Fruit fly (Drosophila melanogaster) whole organism, adult: ENCODE results near the gene CG2794.

ENCODE experiments used
- CG11617 ChIP-seq: fragments of 200-800 bp; sonication (Bioruptor generic); optimal IDR thresholded peaks from 2 replicates; lab custom pipeline; 2017; ENCODE audit warnings: mild to moderate bottlenecking, missing biosample characterization, missing genetic modification reagents, missing genetic modification characterization
- CG12768 ChIP-seq: fragments of 200-800 bp; sonication (Bioruptor generic); optimal IDR thresholded peaks from 2 replicates; lab custom pipeline; 2017; ENCODE audit warnings: missing biosample characterization, missing genetic modification characterization, mild to moderate bottlenecking, moderate library complexity, missing genetic modification reagents
- CG14711 ChIP-seq: fragments of 200-800 bp; sonication (Bioruptor generic); optimal IDR thresholded peaks from 2 replicates; lab custom pipeline; 2018; ENCODE audit warnings: missing biosample characterization, mild to moderate bottlenecking, missing genetic modification characterization, moderate library complexity
- CG1620 ChIP-seq: fragments of 200-800 bp; sonication (Bioruptor generic); optimal IDR thresholded peaks from 2 replicates; lab custom pipeline; 2016; ENCODE audit warnings: missing biosample characterization, missing genetic modification characterization
- CG33017 ChIP-seq: fragments of 200-800 bp; sonication (Bioruptor generic); optimal IDR thresholded peaks from 2 replicates; lab custom pipeline; 2018; ENCODE audit warnings: missing biosample characterization, mild to moderate bottlenecking, missing genetic modification characterization, moderate library complexity
- CG5204 ChIP-seq: fragments of 200-800 bp; sonication (Bioruptor generic); optimal IDR thresholded peaks from 2 replicates; lab custom pipeline; 2016; ENCODE audit warnings: missing biosample characterization, missing genetic modification characterization
- CG7045 ChIP-seq: fragments of 200-800 bp; sonication (Bioruptor generic); optimal IDR thresholded peaks from 2 replicates; lab custom pipeline; 2017; ENCODE audit warnings: missing biosample characterization, mild to moderate bottlenecking, missing genetic modification characterization
- CG7101 ChIP-seq: fragments of 200-800 bp; sonication (Bioruptor generic); optimal IDR thresholded peaks from 2 replicates; lab custom pipeline; 2018; ENCODE audit warnings: missing biosample characterization, mild to moderate bottlenecking, missing genetic modification characterization, moderate library complexity
- Clk ChIP-seq: fragments of 200-800 bp; sonication (Bioruptor generic); optimal IDR thresholded peaks from 2 replicates; lab custom pipeline; 2017; ENCODE audit warnings: missing biosample characterization, missing genetic modification characterization
- Crg-1 ChIP-seq: fragments of 200-800 bp; sonication (Bioruptor generic); optimal IDR thresholded peaks from 2 replicates; lab custom pipeline; 2016; ENCODE audit warnings: missing biosample characterization, missing genetic modification characterization
- Hr96 ChIP-seq: fragments of 200-800 bp; sonication (Bioruptor generic); optimal IDR thresholded peaks from 2 replicates; lab custom pipeline; 2016; ENCODE audit warnings: missing biosample characterization, missing genetic modification characterization
- Mnt ChIP-seq: fragments of 200-800 bp; sonication (Bioruptor generic); optimal IDR thresholded peaks from 2 replicates; lab custom pipeline; 2016; ENCODE audit warnings: missing biosample characterization, mild to moderate bottlenecking, missing genetic modification characterization
- bab1 ChIP-seq: fragments of 200-800 bp; sonication (Bioruptor generic); optimal IDR thresholded peaks from 3 replicates; lab custom pipeline; 2019; ENCODE audit warnings: missing biosample characterization, mild to moderate bottlenecking, missing genetic modification characterization, moderate library complexity
- cic ChIP-seq: fragments of 200-800 bp; sonication (Bioruptor generic); optimal IDR thresholded peaks from 2 replicates; lab custom pipeline; 2017; ENCODE audit warnings: missing biosample characterization, mild to moderate bottlenecking, missing genetic modification characterization, moderate library complexity
- cnc ChIP-seq, 2 experiments: fragments of >200 bp; optimal IDR thresholded peaks; 2 replicates each; lab custom pipeline; 2017
- kay ChIP-seq: fragments of 200-800 bp; sonication (Bioruptor generic); peaks from one replicate; lab custom pipeline; 2016; ENCODE audit warnings: missing biosample characterization, missing genetic modification characterization, borderline replicate concordance
- ovo ChIP-seq: fragments of 200-800 bp; sonication (Bioruptor generic); optimal IDR thresholded peaks from 2 replicates; lab custom pipeline; 2016; ENCODE audit warnings: missing biosample characterization, missing genetic modification characterization
- pad ChIP-seq: fragments of 200-800 bp; sonication (Bioruptor generic); optimal IDR thresholded peaks from 3 replicates; lab custom pipeline; 2017; ENCODE audit warnings: missing biosample characterization, missing genetic modification characterization, mild to moderate bottlenecking, moderate library complexity, missing genetic modification reagents
- tj ChIP-seq: fragments of 200-800 bp; sonication (Bioruptor generic); optimal IDR thresholded peaks from 3 replicates; lab custom pipeline; 2017; ENCODE audit warnings: missing biosample characterization, mild to moderate bottlenecking, missing genetic modification characterization, moderate library complexity
- toe ChIP-seq: fragments of 200-800 bp; sonication (Bioruptor generic); optimal IDR thresholded peaks from 2 replicates; lab custom pipeline; 2016; ENCODE audit warnings: missing biosample characterization, missing genetic modification characterization

CG2794 gene

DNA sequence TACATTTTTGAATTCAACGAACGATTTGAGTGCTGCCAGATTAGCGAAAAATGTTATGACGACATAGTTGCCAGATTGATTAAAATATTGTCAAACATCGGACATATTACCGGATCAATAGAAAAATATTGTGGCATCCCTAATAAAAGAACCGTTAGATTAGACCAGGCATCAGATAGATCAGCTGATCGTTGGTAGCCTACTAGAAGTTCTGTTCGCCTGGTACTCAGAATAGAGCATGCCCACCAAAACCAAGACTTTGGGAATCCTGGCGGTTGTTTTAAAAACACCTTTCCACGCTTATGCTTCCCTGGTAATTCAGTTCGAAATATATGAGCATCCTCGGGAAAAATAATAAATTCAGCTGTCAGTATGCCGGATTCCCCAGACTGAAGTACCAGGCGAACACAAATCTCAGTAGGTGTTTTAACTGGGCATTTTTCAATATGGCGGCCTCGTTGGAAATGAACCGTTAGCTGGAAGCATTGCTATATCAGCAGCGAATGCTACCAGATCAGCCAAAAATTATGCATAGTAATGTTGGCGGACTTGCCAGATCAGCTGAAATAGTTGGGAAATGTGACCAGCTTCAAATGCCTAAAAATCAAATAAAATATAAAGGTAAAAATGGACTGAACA lies 23.3 kb upstream of the CG2794 start:
- TF ChIP-seq ovo (GFP tag; lab: Kevin White, UChicago) (peak; percentile 97), bab1 (peak; percentile 69), tj (GFP tag; lab: Kevin White, UChicago) (peak; percentile 79), Mnt (GFP tag; lab: Kevin White, UChicago) (peak; percentile 27), Crg-1 (GFP tag; lab: Kevin White, UChicago) (no peak)

DNA sequence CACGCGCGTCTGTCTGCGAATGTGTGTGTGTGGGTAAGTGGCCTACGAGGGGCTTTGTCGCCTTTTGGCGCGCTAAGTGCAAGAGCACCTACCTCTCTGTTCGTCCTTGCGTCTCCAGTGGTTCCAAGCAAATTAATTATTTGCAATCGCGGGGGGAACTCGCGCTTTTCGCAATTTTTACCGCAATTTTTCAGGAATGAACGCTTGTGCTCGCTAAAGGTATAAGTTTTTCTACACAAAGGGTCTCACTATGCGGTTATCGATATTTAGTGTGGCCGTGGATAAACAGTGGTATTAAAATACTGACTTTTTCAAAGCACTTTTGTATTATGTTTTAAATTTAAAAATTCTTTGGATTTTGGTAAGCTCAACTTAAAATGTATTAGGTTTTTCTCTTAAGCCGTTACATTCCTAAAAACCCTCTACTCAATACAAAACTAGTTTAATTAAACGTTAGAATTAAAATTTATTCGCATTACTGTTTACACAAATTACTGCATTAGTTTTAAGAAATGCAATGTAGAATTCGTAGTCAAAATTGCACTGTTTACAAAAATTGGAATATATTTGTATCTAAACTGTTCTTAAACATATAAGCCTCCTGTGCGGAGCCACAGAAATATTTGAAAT lies 21.5 kb upstream of the CG2794 start, which contains the start of gene lwr:
TSS of gene lwr (minus strand) at position 243 of the 630 bp plus-strand sequence.
- peak; percentile 22 for TF ChIP-seq Crg-1 (GFP tag; lab: Kevin White, UChicago)
- TF ChIP-seq cnc (optimal IDR thresholded peaks at IDR 0.05; lab: Kevin White, UChicago) = no peak
- no peak for TF ChIP-seq CG5204 (GFP tag; lab: Kevin White, UChicago)
- TF ChIP-seq CG14711 (tag; lab: Kevin White, UChicago) = no peak
- TF ChIP-seq CG11617 (GFP tag; lab: Kevin White, UChicago) = no peak
- TF ChIP-seq CG7101 (tag; lab: Kevin White, UChicago) = no peak
- TF ChIP-seq CG1620 (GFP tag; lab: Kevin White, UChicago) = no peak
- TF ChIP-seq Mnt (GFP tag; lab: Kevin White, UChicago) = peak; percentile 34
- peak; percentile 31 for TF ChIP-seq pad
- no peak for TF ChIP-seq cic (GFP tag; lab: Kevin White, UChicago)
- no peak for TF ChIP-seq kay (GFP tag; lab: Kevin White, UChicago)
- no peak for TF ChIP-seq CG33017 (tag; lab: Kevin White, UChicago)
- TF ChIP-seq ovo (GFP tag; lab: Kevin White, UChicago) = no peak
- no peak for TF ChIP-seq CG12768
- peak; percentile 33 for TF ChIP-seq bab1
- no peak for TF ChIP-seq tj (GFP tag; lab: Kevin White, UChicago)
- no peak for TF ChIP-seq Hr96 (GFP tag; lab: Kevin White, UChicago)
- TF ChIP-seq Clk (GFP tag; lab: Kevin White, UChicago) = no peak
- no peak for TF ChIP-seq toe (GFP tag; lab: Kevin White, UChicago)
- TF ChIP-seq CG7045 = no peak

DNA sequence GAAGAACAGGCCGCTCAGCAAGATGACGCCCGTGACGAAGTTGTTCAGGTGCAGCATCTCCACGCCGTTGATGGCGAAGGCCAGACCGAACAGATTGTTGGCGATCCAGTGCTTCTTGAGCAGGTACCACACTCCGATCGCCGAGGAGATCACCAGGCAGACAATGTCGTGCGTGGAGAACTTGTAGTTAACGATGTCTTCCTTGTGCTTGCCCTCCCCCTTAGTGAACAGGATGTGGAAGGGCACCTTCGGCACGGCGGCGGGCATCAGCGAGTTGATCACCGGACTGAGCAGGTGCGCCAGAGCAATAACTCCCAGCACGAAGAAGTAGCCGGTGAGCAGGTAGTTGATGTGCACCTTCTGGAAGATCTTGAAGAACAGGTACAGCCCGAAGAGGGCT lies 20.2 kb upstream of the CG2794 start:
- no peak for TF ChIP-seq bab1
- no peak for TF ChIP-seq tj (GFP tag; lab: Kevin White, UChicago)
- no peak for TF ChIP-seq pad
- no peak for TF ChIP-seq CG12768
- no peak for TF ChIP-seq Clk (GFP tag; lab: Kevin White, UChicago)
- TF ChIP-seq CG33017 (tag; lab: Kevin White, UChicago) = no peak
- no peak for TF ChIP-seq Hr96 (GFP tag; lab: Kevin White, UChicago)
- TF ChIP-seq cic (GFP tag; lab: Kevin White, UChicago) = no peak
- TF ChIP-seq CG5204 (GFP tag; lab: Kevin White, UChicago) = no peak
- TF ChIP-seq kay (GFP tag; lab: Kevin White, UChicago) = no peak
- no peak for TF ChIP-seq toe (GFP tag; lab: Kevin White, UChicago)
- TF ChIP-seq ovo (GFP tag; lab: Kevin White, UChicago) = no peak
- no peak for TF ChIP-seq CG7101 (tag; lab: Kevin White, UChicago)
- no peak for TF ChIP-seq cnc (optimal IDR thresholded peaks at IDR 0.05; lab: Kevin White, UChicago)
- TF ChIP-seq Mnt (GFP tag; lab: Kevin White, UChicago) = no peak
- TF ChIP-seq CG14711 (tag; lab: Kevin White, UChicago) = no peak

DNA sequence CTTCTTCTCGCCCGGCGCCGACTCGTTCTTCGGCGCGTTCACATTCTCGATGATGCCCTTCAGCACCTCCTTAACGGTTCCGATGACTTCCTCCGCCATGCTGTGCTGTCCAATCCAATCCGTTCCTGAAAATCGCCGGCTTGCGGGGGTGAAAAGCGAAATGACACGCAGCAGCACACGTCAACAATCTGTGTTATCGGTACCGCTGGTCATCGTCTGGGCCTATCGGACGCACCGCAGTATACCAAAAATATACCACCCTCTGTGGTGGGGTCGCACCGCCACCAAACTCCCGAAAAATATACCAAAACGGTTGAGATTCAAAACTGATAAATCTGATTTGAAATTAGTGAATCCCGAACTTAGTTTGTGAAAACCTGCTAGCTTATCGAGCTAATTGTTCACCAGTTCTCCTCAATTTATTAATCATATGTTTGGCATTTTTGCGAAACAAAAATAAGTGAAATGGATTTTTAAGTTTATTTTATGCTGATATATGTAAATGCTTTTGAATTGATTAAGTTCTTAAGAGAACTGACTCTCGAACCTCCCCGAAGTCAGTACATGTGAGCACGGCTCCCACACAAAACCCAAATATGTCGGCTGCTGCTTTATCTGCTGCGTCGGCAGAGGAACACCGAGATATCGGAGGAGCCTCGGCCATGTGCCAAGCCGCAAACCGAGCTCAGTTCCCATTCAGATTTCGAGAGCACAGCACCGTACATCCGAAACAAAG lies 19.4 kb upstream of the CG2794 start, which contains the start of the genes Spp and nAChRbeta3:
TSS of gene Spp (minus strand) at position 210 of the 736 bp plus-strand sequence.
TSS of gene nAChRbeta3 (plus strand) at position 686 of the 736 bp plus-strand sequence.
- TF ChIP-seq Mnt (GFP tag; lab: Kevin White, UChicago) (peak; percentile 34), Crg-1 (GFP tag; lab: Kevin White, UChicago) (no peak)

DNA sequence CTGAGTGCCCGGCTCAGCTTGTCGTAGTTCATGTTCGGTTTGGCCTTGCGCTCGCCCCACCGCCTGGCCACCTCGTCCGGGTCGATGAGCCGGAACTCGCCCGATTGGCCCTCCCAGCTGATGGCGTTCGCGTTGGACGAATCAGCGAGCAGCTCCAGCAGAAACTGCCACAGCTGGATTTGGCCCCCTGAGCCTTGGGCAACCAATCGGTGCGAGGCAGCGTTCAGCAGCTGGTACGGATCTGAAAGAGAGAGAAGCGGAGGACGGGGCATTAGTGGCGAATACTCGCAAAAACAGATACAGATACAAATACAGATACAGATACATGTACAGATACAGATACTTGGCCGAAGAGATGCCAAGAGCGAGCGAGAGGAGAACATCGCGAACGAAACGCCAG lies 16.0 kb upstream of the CG2794 start:
- TF ChIP-seq Crg-1 (GFP tag; lab: Kevin White, UChicago) (no peak), CG11617 (GFP tag; lab: Kevin White, UChicago) (no peak), tj (GFP tag; lab: Kevin White, UChicago) (no peak), ovo (GFP tag; lab: Kevin White, UChicago) (no peak), Mnt (GFP tag; lab: Kevin White, UChicago) (no peak), CG5204 (GFP tag; lab: Kevin White, UChicago) (no peak), CG33017 (tag; lab: Kevin White, UChicago) (no peak), CG14711 (tag; lab: Kevin White, UChicago) (no peak), CG12768 (no peak), cnc (optimal IDR thresholded peaks at IDR 0.05; lab: Kevin White, UChicago) (no peak), bab1 (no peak), CG7101 (tag; lab: Kevin White, UChicago) (no peak), CG1620 (GFP tag; lab: Kevin White, UChicago) (no peak), Clk (GFP tag; lab: Kevin White, UChicago) (no peak), cic (GFP tag; lab: Kevin White, UChicago) (no peak), kay (GFP tag; lab: Kevin White, UChicago) (no peak), CG7045 (no peak), pad (no peak), toe (GFP tag; lab: Kevin White, UChicago) (no peak)
